Worm (Caenorhabditis elegans): ENCODE measurements around the gene K02E2.1.

Gene K02E2.1

DNA sequence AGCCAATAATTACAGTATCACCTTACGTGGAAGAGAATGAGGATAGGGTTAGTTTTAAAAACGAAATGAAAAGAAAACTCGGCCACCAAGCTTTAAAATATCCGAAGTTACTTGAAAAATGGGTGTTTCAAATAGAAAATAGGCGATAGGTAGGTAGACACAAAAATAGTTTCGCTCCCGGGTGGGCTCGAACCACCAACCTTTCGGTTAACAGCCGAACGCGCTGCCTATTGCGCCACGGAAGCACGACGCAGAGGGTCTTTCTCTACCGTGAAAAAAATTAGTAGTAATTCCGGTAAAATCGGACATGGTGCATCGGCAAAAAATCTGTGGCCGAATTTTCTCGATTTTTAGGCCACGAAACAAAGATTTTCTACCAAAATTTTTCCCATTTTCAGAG is 3.7 kb upstream of the K02E2.1 start (continued):
- TF ChIP-seq tlf-1 (GFP tag; optimal IDR thresholded peaks at IDR 0.05) (no peak), hlh-12 (tag; optimal IDR thresholded peaks at IDR 0.05) (no peak), egl-44 (GFP tag; IDR thresholded peaks at IDR 0.05) (no peak), ztf-25 (GFP tag; IDR thresholded peaks at IDR 0.05) (0 out of 2 replicates have a peak, but pooled peaks have one; percentile 31), aptf-3 (GFP tag; IDR thresholded peaks at IDR 0.05) (no peak), pbrm-1 (GFP tag; IDR thresholded peaks at IDR 0.05) (no peak), ccch-3 (GFP tag; optimal IDR thresholded peaks at IDR 0.05) (no peak), xnd-1 (tag; optimal IDR thresholded peaks at IDR 0.05) (no peak), C17E4.6 (GFP tag; IDR thresholded peaks at IDR 0.05) (no peak), die-1 (tag; optimal IDR thresholded peaks at IDR 0.05) (peak; percentile 4), unc-130 (GFP tag; optimal IDR thresholded peaks at IDR 0.05) (no peak), T07F8.4 (tag; optimal IDR thresholded peaks at IDR 0.05) (no peak), cebp-1 (GFP tag; IDR thresholded peaks at IDR 0.05) (no peak), cebp-1 (tag; optimal IDR thresholded peaks at IDR 0.05) (no peak), sptf-2 (GFP tag; optimal IDR thresholded peaks at IDR 0.05) (no peak), D2030.7 (GFP tag; IDR thresholded peaks at IDR 0.05) (peak; percentile 54; the same call in 1 of the 2 replicates), K12H6.12 (tag; optimal IDR thresholded peaks at IDR 0.05) (no peak), dpff-1 (tag; optimal IDR thresholded peaks at IDR 0.05) (no peak), tbp1 (GFP tag; optimal IDR thresholded peaks at IDR 0.05) (peak; percentile 83), madf-10 (tag; optimal IDR thresholded peaks at IDR 0.05) (no peak), B0261.1 (tag; optimal IDR thresholded peaks at IDR 0.05) (peak; percentile 63), hmg-1.2 (GFP tag; IDR thresholded peaks at IDR 0.05) (0 out of 2 replicates have a peak, but pooled peaks have one; percentile 25), madf-3 (GFP tag; IDR thresholded peaks at IDR 0.05) (no peak)

DNA sequence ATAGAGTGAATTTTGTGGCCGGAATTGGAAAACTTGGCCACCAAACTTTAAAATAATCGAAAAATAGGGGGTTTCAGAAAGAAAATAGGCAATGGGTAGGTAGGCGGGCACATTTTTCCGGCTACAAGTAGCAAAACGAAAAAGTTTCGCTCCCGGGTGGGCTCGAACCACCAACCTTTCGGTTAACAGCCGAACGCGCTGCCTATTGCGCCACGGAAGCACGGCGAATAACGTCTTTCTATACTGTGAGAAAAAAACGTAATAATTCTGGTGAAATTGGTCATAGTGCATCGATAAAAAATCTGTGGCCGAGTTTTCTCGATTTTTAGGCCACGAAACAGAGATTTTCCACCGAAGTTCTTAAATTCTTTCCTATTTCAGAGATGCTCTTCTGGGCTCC is 913 bp upstream of the K02E2.1 start:
- TF ChIP-seq die-1 (tag; optimal IDR thresholded peaks at IDR 0.05) (peak; percentile 44), tbp1 (GFP tag; optimal IDR thresholded peaks at IDR 0.05) (peak; percentile 85), chd-7 (tag; optimal IDR thresholded peaks at IDR 0.05) (no peak), mcd-1 (GFP tag; IDR thresholded peaks at IDR 0.05) (peak; percentile 23; the same call in 1 of the 2 replicates), sea-2 (GFP tag; IDR thresholded peaks at IDR 0.05) (no peak), ceh-58 (GFP tag; IDR thresholded peaks at IDR 0.05) (no peak), bed-1 (GFP tag; IDR thresholded peaks at IDR 0.05) (no peak), fkh-3 (tag; optimal IDR thresholded peaks at IDR 0.05) (no peak), him-1 (tag; optimal IDR thresholded peaks at IDR 0.05) (peak; percentile 50), B0261.1 (tag; optimal IDR thresholded peaks at IDR 0.05) (peak; percentile 65), lin-26 (GFP tag; IDR thresholded peaks at IDR 0.05) (peak; percentile 59; the same call in 1 of the 2 replicates), lsy-27 (tag; optimal IDR thresholded peaks at IDR 0.05; ENCODE audit: borderline replicate concordance, insufficient read depth) (no peak), dox-1 (GFP tag; IDR thresholded peaks at IDR 0.05) (peak; percentile 36; the same call in 1 of the 2 replicates), rpc-1 (optimal IDR thresholded peaks at IDR 0.05) (peak; percentile 56), rpc-1 (tag; optimal IDR thresholded peaks at IDR 0.05) (peak; percentile 76), nhr-90 (tag; optimal IDR thresholded peaks at IDR 0.05) (peak; percentile 56), hmg-1.2 (GFP tag; IDR thresholded peaks at IDR 0.05) (0 out of 2 replicates have a peak, but pooled peaks have one; percentile 17), mxl-1 (tag; optimal IDR thresholded peaks at IDR 0.05) (peak; percentile 3)

DNA sequence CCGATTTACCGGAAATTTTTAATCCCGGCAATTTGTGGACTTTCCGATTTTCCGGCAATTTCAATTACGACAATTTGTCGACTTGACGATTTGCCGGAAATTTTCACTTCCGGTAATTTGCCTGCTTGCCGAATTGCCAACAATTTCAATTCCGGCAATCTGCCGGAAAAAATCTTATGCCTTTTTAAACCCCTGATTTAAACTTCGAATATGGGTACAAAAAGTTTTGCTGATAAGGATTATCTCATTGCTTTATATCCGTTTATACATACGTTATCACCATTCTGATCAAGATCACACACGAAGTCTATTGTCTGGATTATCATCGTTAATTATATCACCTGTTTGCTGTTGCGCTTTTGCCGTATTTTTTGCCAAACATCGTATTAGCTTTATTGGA is 5.2 kb downstream of the K02E2.1 start, which contains the start of gene grd-11:
TSS of gene grd-11 (plus strand) at position 301 of the 400 bp plus-strand sequence.
- TF ChIP-seq C17E4.6 (GFP tag; IDR thresholded peaks at IDR 0.05) (no peak), ceh-27 (GFP tag; optimal IDR thresholded peaks at IDR 0.05) (no peak), rcor-1 (GFP tag; IDR thresholded peaks at IDR 0.05) (no peak), madf-8 (GFP tag; conservative IDR thresholded peaks at IDR 0.05) (no peak), lin-26 (GFP tag; IDR thresholded peaks at IDR 0.05) (no peak), sdz-38 (tag; optimal IDR thresholded peaks at IDR 0.05) (no peak), unc-62 (GFP tag; optimal IDR thresholded peaks at IDR 0.05) (no peak), F39B2.1 (GFP tag; IDR thresholded peaks at IDR 0.05) (no peak), T07F8.4 (tag; optimal IDR thresholded peaks at IDR 0.05) (no peak), hsf-1 (GFP tag; IDR thresholded peaks at IDR 0.05) (no peak), atf-7 (tag; optimal IDR thresholded peaks at IDR 0.05) (no peak), ceh-91 (GFP tag; IDR thresholded peaks at IDR 0.05) (no peak)

All from whole organism, young adult.